Fruit fly (Drosophila melanogaster) whole organism, prepupa: ENCODE measurements around the gene Fancd2.
A peak's percentile ranks its signal among the peaks of the same experiment; 100 is the strongest.

Experiments used
- CG11762 ChIP-seq: fragments of 200-800 bp; sonication (Bioruptor generic); optimal IDR thresholded peaks from 3 replicates; lab custom pipeline; 2016; ENCODE audit warnings: missing biosample characterization, missing genetic modification characterization; ENCODE audit not compliant: insufficient read depth
- CG11902 ChIP-seq: fragments of 200-800 bp; sonication (Bioruptor generic); optimal IDR thresholded peaks from 3 replicates; lab custom pipeline; 2016; ENCODE audit warnings: missing biosample characterization, missing genetic modification characterization
- CG3032 ChIP-seq: fragments of 200-800 bp; optimal IDR thresholded peaks from 2 replicates; lab custom pipeline; 2019; ENCODE audit warnings: missing biosample characterization, mild to moderate bottlenecking, missing genetic modification characterization, moderate library complexity
- CG32006 ChIP-seq: fragments of 200-800 bp; sonication (Bioruptor generic); optimal IDR thresholded peaks from 3 replicates; lab custom pipeline; 2017; ENCODE audit warnings: missing biosample characterization, mild to moderate bottlenecking, missing genetic modification characterization
- CG4318 ChIP-seq: fragments of 200-800 bp; sonication (Bioruptor generic); optimal IDR thresholded peaks from 3 replicates; lab custom pipeline; 2017; ENCODE audit warnings: missing biosample characterization, mild to moderate bottlenecking, missing genetic modification characterization
- CG6163 ChIP-seq: fragments of 200-800 bp; sonication (Bioruptor generic); IDR thresholded peaks from 3 replicates; pipeline ENCODE4 v1.3.6; 2022; ENCODE audit warnings: missing biosample characterization, missing genetic modification characterization
- Eip93F ChIP-seq: fragments of 200-800 bp; sonication (Bioruptor generic); optimal IDR thresholded peaks from 2 replicates; lab custom pipeline; 2016; ENCODE audit warnings: missing biosample characterization, mild to moderate bottlenecking, missing genetic modification characterization
- Lpt ChIP-seq: fragments of 200-800 bp; sonication (Bioruptor generic); optimal IDR thresholded peaks from 3 replicates; lab custom pipeline; 2016; ENCODE audit warnings: missing biosample characterization, missing genetic modification characterization
- Sox102F ChIP-seq: fragments of 200-800 bp; sonication (Bioruptor generic); optimal IDR thresholded peaks from 2 replicates; lab custom pipeline; 2016; ENCODE audit warnings: missing biosample characterization, mild to moderate bottlenecking, missing genetic modification characterization
- salr ChIP-seq, 2 experiments: fragments of 200-800 bp; sonication (Bioruptor generic); optimal IDR thresholded peaks; 3 replicates each; lab custom pipeline; 2016 to 2018; ENCODE audit warnings: missing biosample characterization in 2 of 2, missing genetic modification characterization in 2 of 2, mild to moderate bottlenecking in 1 of 2
- ss ChIP-seq, 2 experiments: fragments of 200-800 bp; sonication (Bioruptor generic); optimal IDR thresholded peaks; 2 replicates in 1 of 2; 3 replicates in 1 of 2; lab custom pipeline; 2017 to 2018; ENCODE audit warnings: mild to moderate bottlenecking in 2 of 2, missing biosample characterization in 2 of 2, missing genetic modification characterization in 2 of 2, moderate library complexity in 1 of 2
- vri ChIP-seq: fragments of 200-800 bp; sonication (Bioruptor generic); optimal IDR thresholded peaks from 3 replicates; lab custom pipeline; 2016; ENCODE audit warnings: missing biosample characterization, mild to moderate bottlenecking, missing genetic modification characterization

DNA sequence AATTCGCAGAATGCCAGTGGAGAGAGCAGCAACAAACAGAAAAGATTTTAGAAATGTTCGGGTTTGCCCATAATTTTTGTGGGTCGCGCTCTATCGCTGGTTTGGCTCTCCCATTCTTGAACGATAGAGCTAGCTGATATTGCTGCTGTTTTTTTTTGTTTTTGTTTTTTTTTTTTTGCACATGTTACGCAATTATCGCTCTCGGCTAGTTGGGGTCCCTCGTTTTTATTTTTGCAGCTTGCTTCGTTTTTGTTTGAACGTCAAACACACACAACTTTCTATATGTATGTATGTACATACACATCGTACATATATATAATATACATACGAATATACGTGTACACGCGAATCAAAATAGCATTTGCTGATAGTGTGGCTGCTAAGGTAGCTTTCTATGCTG, 25.6 kb downstream of the Fancd2 start:
- peak; percentile 45 for TF ChIP-seq vri (GFP tag; lab: Kevin White, UChicago)
- TF ChIP-seq Lpt (GFP tag; lab: Kevin White, UChicago) = peak; percentile 44
- TF ChIP-seq CG3032 (tag; lab: Kevin White, UChicago) = no peak
- no peak for TF ChIP-seq Sox102F (GFP tag; lab: Kevin White, UChicago)
- TF ChIP-seq CG11902 = no peak
- TF ChIP-seq CG4318 (GFP tag; lab: Kevin White, UChicago) = no peak
- TF ChIP-seq CG11762 (GFP tag; lab: Kevin White, UChicago) = no peak
- no peak for TF ChIP-seq salr (GFP tag; optimal IDR thresholded peaks at IDR 0.05; lab: Kevin White, UChicago)
- no peak for TF ChIP-seq Eip93F (GFP tag; lab: Kevin White, UChicago)
- TF ChIP-seq ss (GFP tag; optimal IDR thresholded peaks at IDR 0.05; lab: Kevin White, UChicago) = no peak
- no peak for TF ChIP-seq CG32006 (GFP tag; lab: Kevin White, UChicago)
- TF ChIP-seq CG6163 (GFP tag; lab: Robert Waterston, UW) = peak; percentile 43; the same call in 1 of the 3 replicates
